Fruit fly (Drosophila melanogaster) whole organism, adult: ENCODE measurements around the gene CG6729.
A peak's percentile ranks its signal among the peaks of the same experiment; 100 is the strongest.

Experiments
- CG14711 ChIP-seq: fragments of 200-800 bp; sonication (Bioruptor generic); optimal IDR thresholded peaks from 2 replicates; lab custom pipeline; 2018; ENCODE audit warnings: missing biosample characterization, mild to moderate bottlenecking, missing genetic modification characterization, moderate library complexity
- cic ChIP-seq: fragments of 200-800 bp; sonication (Bioruptor generic); optimal IDR thresholded peaks from 2 replicates; lab custom pipeline; 2017; ENCODE audit warnings: missing biosample characterization, mild to moderate bottlenecking, missing genetic modification characterization, moderate library complexity
- tj ChIP-seq: fragments of 200-800 bp; sonication (Bioruptor generic); optimal IDR thresholded peaks from 3 replicates; lab custom pipeline; 2017; ENCODE audit warnings: missing biosample characterization, mild to moderate bottlenecking, missing genetic modification characterization, moderate library complexity

dm6 chr2L:10694053-10694618 lies 49.6 kb downstream of the CG6729 start, which contains the start of gene CG17108:
- TF ChIP-seq tj (GFP tag; lab: Kevin White, UChicago) (no peak), CG14711 (tag; lab: Kevin White, UChicago) (peak; percentile 38), cic (no peak)
